Fruit fly (Drosophila melanogaster) whole organism, embryonic: Measurements from ENCODE around the gene CG17327.

Source experiments
- ATbp ChIP-seq: fragments of 200-800 bp; sonication (Bioruptor generic); optimal IDR thresholded peaks from 2 replicates; lab custom pipeline; 2017; ENCODE audit warnings: missing biosample characterization, mild to moderate bottlenecking, missing genetic modification characterization, missing genetic modification reagents
- Atf-2 ChIP-seq: fragments of 200-800 bp; sonication (Bioruptor generic); optimal IDR thresholded peaks from 2 replicates; lab custom pipeline; 2016; ENCODE audit warnings: missing biosample characterization, missing genetic modification characterization
- BEAF-32 ChIP-seq: fragments of 200-800 bp; sonication (Bioruptor generic); optimal IDR thresholded peaks from 3 replicates; lab custom pipeline; 2017; ENCODE audit warnings: missing biosample characterization, missing genetic modification characterization, mild to moderate bottlenecking, moderate library complexity, missing genetic modification reagents
- CG10147 ChIP-seq: fragments of 200-800 bp; sonication (Bioruptor generic); optimal IDR thresholded peaks from 2 replicates; lab custom pipeline; 2019; ENCODE audit warnings: missing biosample characterization, mild to moderate bottlenecking, missing genetic modification characterization, moderate library complexity
- CG10274 ChIP-seq: fragments of 200-800 bp; sonication (Bioruptor generic); optimal IDR thresholded peaks from 3 replicates; lab custom pipeline; 2017; ENCODE audit warnings: missing biosample characterization, mild to moderate bottlenecking, missing genetic modification characterization
- CG10543 ChIP-seq: fragments of 200-800 bp; sonication (Bioruptor generic); optimal IDR thresholded peaks from 3 replicates; lab custom pipeline; 2017; ENCODE audit warnings: missing biosample characterization, mild to moderate bottlenecking, missing genetic modification characterization, moderate library complexity
- CG10654 ChIP-seq: fragments of 200-800 bp; sonication (Bioruptor generic); optimal IDR thresholded peaks from 2 replicates; lab custom pipeline; 2016; ENCODE audit warnings: missing biosample characterization, missing genetic modification characterization
- CG11695 ChIP-seq: fragments of 200-800 bp; sonication (Bioruptor generic); IDR thresholded peaks from 3 replicates; pipeline ENCODE4 v1.3.6; 2022; ENCODE audit warnings: missing biosample characterization, missing genetic modification characterization
- CG12155 ChIP-seq: fragments of 200-800 bp; sonication (Bioruptor generic); optimal IDR thresholded peaks from 3 replicates; lab custom pipeline; 2016; ENCODE audit warnings: missing biosample characterization, missing genetic modification characterization
- CG12744 ChIP-seq: fragments of 200-800 bp; sonication (Bioruptor generic); optimal IDR thresholded peaks from 2 replicates; lab custom pipeline; 2016; ENCODE audit warnings: missing biosample characterization, missing genetic modification characterization
- CG13287 ChIP-seq: fragments of 200-800 bp; sonication (Bioruptor generic); IDR thresholded peaks from 2 replicates; pipeline ENCODE4 v1.3.6; 2022; ENCODE audit warnings: missing biosample characterization, missing genetic modification characterization; ENCODE audit not compliant: partially characterized antibody
- CG13296 ChIP-seq: fragments of 200-800 bp; sonication (Bioruptor generic); optimal IDR thresholded peaks from 3 replicates; lab custom pipeline; 2018; ENCODE audit warnings: missing biosample characterization, mild to moderate bottlenecking, missing genetic modification characterization
- CG15073 ChIP-seq: fragments of 200-800 bp; sonication (Bioruptor generic); optimal IDR thresholded peaks from 2 replicates; lab custom pipeline; 2016; ENCODE audit warnings: missing biosample characterization, missing genetic modification characterization
- CG15479 ChIP-seq: fragments of 200-800 bp; sonication (Bioruptor generic); optimal IDR thresholded peaks from 3 replicates; lab custom pipeline; 2019; ENCODE audit warnings: missing biosample characterization, mild to moderate bottlenecking, missing genetic modification characterization, moderate library complexity
- CG15696 ChIP-seq: fragments of 200-800 bp; sonication (Bioruptor generic); optimal IDR thresholded peaks from 2 replicates; lab custom pipeline; 2019; ENCODE audit warnings: missing biosample characterization, mild to moderate bottlenecking, missing genetic modification characterization, moderate library complexity
- CG30431 ChIP-seq: fragments of 200-800 bp; sonication (Bioruptor generic); optimal IDR thresholded peaks from 2 replicates; lab custom pipeline; 2017; ENCODE audit warnings: missing biosample characterization, missing genetic modification characterization
- CG4328 ChIP-seq: fragments of 200-800 bp; sonication (Bioruptor generic); optimal IDR thresholded peaks from 3 replicates; lab custom pipeline; 2017; ENCODE audit warnings: missing biosample characterization, missing genetic modification reagents, missing genetic modification characterization
- CG6175 ChIP-seq: fragments of 200-800 bp; sonication (Bioruptor generic); IDR thresholded peaks from 3 replicates; pipeline ENCODE4 v1.3.6; 2022; ENCODE audit warnings: missing biosample characterization, missing genetic modification characterization
- CG7271 ChIP-seq: fragments of 200-800 bp; sonication (Bioruptor generic); optimal IDR thresholded peaks from 2 replicates; lab custom pipeline; 2018; ENCODE audit warnings: missing biosample characterization, mild to moderate bottlenecking, missing genetic modification characterization, moderate library complexity
- CrebB ChIP-seq: fragments of 200-800 bp; sonication (Bioruptor generic); optimal IDR thresholded peaks from 3 replicates; lab custom pipeline; 2018; ENCODE audit warnings: missing biosample characterization, mild to moderate bottlenecking, missing genetic modification characterization
- Dbx ChIP-seq: fragments of 200-800 bp; sonication (Bioruptor generic); IDR thresholded peaks from 3 replicates; pipeline ENCODE4 v1.3.6; 2022; ENCODE audit warnings: missing biosample characterization, missing genetic modification characterization
- Dfd ChIP-seq, 2 experiments: fragments of >200 bp; optimal IDR thresholded peaks; 2 replicates each; lab custom pipeline; 2017; ENCODE audit warnings: missing biosample characterization in 2 of 2, missing genetic modification characterization in 2 of 2
- Elba2 ChIP-seq: fragments of 200-800 bp; sonication (Bioruptor generic); optimal IDR thresholded peaks from 3 replicates; lab custom pipeline; 2016; ENCODE audit warnings: missing biosample characterization, missing genetic modification characterization
- Gsc ChIP-seq: fragments of 200-800 bp; sonication (Bioruptor generic); IDR thresholded peaks from 2 replicates; pipeline ENCODE4 v1.3.6; 2022; ENCODE audit warnings: missing biosample characterization, missing genetic modification characterization
- H2.0 ChIP-seq: fragments of 200-800 bp; sonication (Bioruptor generic); IDR thresholded peaks from 2 replicates; pipeline ENCODE4 v1.3.6; 2022; ENCODE audit warnings: missing biosample characterization, missing genetic modification characterization
- Hr51 ChIP-seq, 2 experiments: fragments of 200-800 bp; sonication (Bioruptor generic); optimal IDR thresholded peaks; 2 replicates in 1 of 2; 3 replicates in 1 of 2; lab custom pipeline; 2016 to 2018; ENCODE audit warnings: missing biosample characterization in 2 of 2, missing genetic modification characterization in 2 of 2, mild to moderate bottlenecking in 1 of 2, moderate library complexity in 1 of 2
- Med ChIP-seq: fragments of 200-800 bp; sonication (Bioruptor generic); peaks from one replicate; lab custom pipeline; 2016; ENCODE audit warnings: missing biosample characterization, missing genetic modification characterization, mild to moderate bottlenecking, inconsistent platforms, moderate library complexity
- Myb ChIP-seq: fragments of 200-800 bp; sonication (Bioruptor generic); optimal IDR thresholded peaks from 2 replicates; lab custom pipeline; 2016; ENCODE audit warnings: missing biosample characterization, missing genetic modification characterization
- NC2β ChIP-seq: fragments of 200-800 bp; sonication (Bioruptor generic); optimal IDR thresholded peaks from 2 replicates; lab custom pipeline; 2016; ENCODE audit warnings: missing biosample characterization, missing genetic modification characterization
- NFAT ChIP-seq: fragments of 200-800 bp; sonication (Bioruptor generic); IDR thresholded peaks from 2 replicates; pipeline ENCODE4 v1.3.6; 2022; ENCODE audit warnings: missing biosample characterization, missing genetic modification characterization
- Xrp1 ChIP-seq: fragments of 200-800 bp; sonication (Bioruptor generic); IDR thresholded peaks from 2 replicates; pipeline ENCODE4 v1.3.6; 2022; ENCODE audit warnings: missing biosample characterization, missing genetic modification characterization
- ash1 ChIP-seq: fragments of 200-800 bp; sonication (Bioruptor generic); optimal IDR thresholded peaks from 2 replicates; lab custom pipeline; 2018; ENCODE audit warnings: missing biosample characterization, mild to moderate bottlenecking, missing genetic modification characterization
- ci ChIP-seq: fragments of 200-800 bp; sonication (Bioruptor generic); IDR thresholded peaks from 3 replicates; pipeline ENCODE4 v1.3.6; 2022; ENCODE audit warnings: missing biosample characterization, missing genetic modification characterization
- dati ChIP-seq: fragments of 200-800 bp; sonication (Bioruptor generic); IDR thresholded peaks from 2 replicates; pipeline ENCODE4 v1.3.6; 2022; ENCODE audit warnings: missing biosample characterization, missing genetic modification characterization
- gt ChIP-seq: fragments of 200-800 bp; sonication (Bioruptor generic); IDR thresholded peaks from 2 replicates; pipeline ENCODE4 v1.3.6; 2022; ENCODE audit warnings: missing biosample characterization, missing genetic modification characterization
- hbn ChIP-seq: fragments of 200-800 bp; sonication (Bioruptor generic); IDR thresholded peaks from 2 replicates; pipeline ENCODE4 v1.3.6; 2022; ENCODE audit warnings: missing biosample characterization, missing genetic modification characterization; ENCODE audit not compliant: partially characterized antibody
- lilli ChIP-seq: fragments of 200-800 bp; sonication (Bioruptor generic); optimal IDR thresholded peaks from 3 replicates; lab custom pipeline; 2016; ENCODE audit warnings: missing biosample characterization, missing genetic modification characterization
- lola ChIP-seq, 3 experiments: fragments of >200 bp in 2 of 3; fragments of 200-800 bp in 1 of 3; sonication (Bioruptor generic) in 1 of 3; optimal IDR thresholded peaks; 2 replicates each; lab custom pipeline; 2017 to 2019; ENCODE audit warnings: missing biosample characterization in 3 of 3, missing genetic modification characterization in 3 of 3, mild to moderate bottlenecking in 1 of 3, moderate library complexity in 1 of 3
- maf-S ChIP-seq: fragments of 200-800 bp; sonication (Bioruptor generic); optimal IDR thresholded peaks from 2 replicates; lab custom pipeline; 2016; ENCODE audit warnings: missing biosample characterization, missing genetic modification characterization
- odd ChIP-seq: fragments of 200-800 bp; sonication (Bioruptor generic); optimal IDR thresholded peaks from 2 replicates; lab custom pipeline; 2017; ENCODE audit warnings: missing biosample characterization, mild to moderate bottlenecking, missing genetic modification characterization
- otp ChIP-seq: fragments of 200-800 bp; sonication (Bioruptor generic); IDR thresholded peaks from 3 replicates; pipeline ENCODE4, ENCODE4 v1.3.6; 2022; ENCODE audit warnings: missing biosample characterization, missing genetic modification characterization
- rib ChIP-seq: fragments of 200-800 bp; sonication (Bioruptor generic); IDR thresholded peaks from 2 replicates; pipeline ENCODE4 v1.3.6; 2022; ENCODE audit warnings: missing biosample characterization, missing genetic modification characterization
- sisA ChIP-seq: fragments of 200-800 bp; sonication (Bioruptor generic); IDR thresholded peaks from 2 replicates; pipeline ENCODE4 v1.3.6; 2022; ENCODE audit warnings: missing biosample characterization, missing genetic modification characterization
- so ChIP-seq: fragments of 200-800 bp; sonication (Bioruptor generic); IDR thresholded peaks from 3 replicates; pipeline ENCODE4 v1.3.6; 2022; ENCODE audit warnings: missing biosample characterization, missing genetic modification characterization
- ssp ChIP-seq: fragments of 200-800 bp; sonication (Bioruptor generic); IDR thresholded peaks from 2 replicates; pipeline ENCODE4 v1.3.6; 2022; ENCODE audit warnings: missing biosample characterization, missing genetic modification characterization
- tup ChIP-seq: fragments of 200-800 bp; sonication (Bioruptor generic); optimal IDR thresholded peaks from 2 replicates; lab custom pipeline; 2016; ENCODE audit warnings: missing biosample characterization, mild to moderate bottlenecking, missing genetic modification characterization, moderate library complexity
- unc-4 ChIP-seq: fragments of 200-800 bp; sonication (Bioruptor generic); IDR thresholded peaks from 2 replicates; pipeline ENCODE4 v1.3.6; 2022; ENCODE audit warnings: missing biosample characterization, missing genetic modification characterization; ENCODE audit not compliant: partially characterized antibody
- wor ChIP-seq: fragments of 200-800 bp; sonication (Bioruptor generic); IDR thresholded peaks from 2 replicates; pipeline ENCODE4 v1.3.6; 2022; ENCODE audit warnings: missing biosample characterization, missing genetic modification characterization
- zfh2 ChIP-seq: fragments of 200-800 bp; sonication (Bioruptor generic); optimal IDR thresholded peaks from 2 replicates; lab custom pipeline; 2016; ENCODE audit warnings: missing biosample characterization, missing genetic modification characterization

The CG17327 gene

dm6 chr3R:12982167-12982981 is 15.2 kb downstream of the CG17327 start (continued):
- TF ChIP-seq Atf-2 = no peak
- peak; percentile 86 for TF ChIP-seq so (GFP tag; lab: Robert Waterston, UW)
- no peak for TF ChIP-seq CG10274
- peak; percentile 79 for TF ChIP-seq CG13296 (GFP tag; lab: Kevin White, UChicago)
- TF ChIP-seq Myb (GFP tag; lab: Kevin White, UChicago) = no peak
- peak; percentile 11; the same call in 1 of the 2 replicates for TF ChIP-seq CG13287
- TF ChIP-seq CG30431 = peak; percentile 28
- TF ChIP-seq CrebB (tag; lab: Kevin White, UChicago) = peak; percentile 39
- TF ChIP-seq maf-S (GFP tag; lab: Kevin White, UChicago) = no peak
- no peak for TF ChIP-seq hbn (GFP tag; lab: Robert Waterston, UW)
- no peak for TF ChIP-seq BEAF-32 (GFP tag; lab: Kevin White, UChicago)
- peak in 1 of 2 experiments; percentile 83 for TF ChIP-seq Hr51 (GFP tag; optimal IDR thresholded peaks at IDR 0.05; lab: Kevin White, UChicago)
- TF ChIP-seq ssp (GFP tag; lab: Robert Waterston, UW) = peak; percentile 14; the same call in 1 of the 2 replicates
- peak; percentile 46 for TF ChIP-seq ATbp
- peak; percentile 56 for TF ChIP-seq CG11695
- peak; percentile 27 for TF ChIP-seq tup (GFP tag; lab: Kevin White, UChicago)
- TF ChIP-seq H2.0 (GFP tag; lab: Robert Waterston, UW) = no peak
- TF ChIP-seq CG15696 (tag; lab: Kevin White, UChicago) = peak; percentile 39
- peak; percentile 63 for TF ChIP-seq lilli (GFP tag; lab: Kevin White, UChicago)
- TF ChIP-seq CG10654 = peak; percentile 10
- peak; percentile 58 for TF ChIP-seq CG4328
- peak; percentile 57 for TF ChIP-seq CG10147 (GFP tag; lab: Kevin White, UChicago)
- TF ChIP-seq CG15479 (GFP tag; lab: Kevin White, UChicago) = no peak
- peak; percentile 60 for TF ChIP-seq zfh2 (GFP tag; lab: Kevin White, UChicago)
- TF ChIP-seq Med (GFP tag; lab: Kevin White, UChicago) = peak; percentile 77
- TF ChIP-seq Elba2 (GFP tag; lab: Kevin White, UChicago) = no peak
- peak; percentile 48 for TF ChIP-seq sisA (GFP tag; lab: Robert Waterston, UW)
- TF ChIP-seq CG6175 (GFP tag; lab: Robert Waterston, UW) = no peak
- peak; percentile 43; the same call in 1 of the 2 replicates for TF ChIP-seq rib (GFP tag; lab: Robert Waterston, UW)
- TF ChIP-seq CG7271 = no peak
- TF ChIP-seq gt = no peak
- peak; percentile 58; the same call in 1 of the 2 replicates for TF ChIP-seq Xrp1 (GFP tag; lab: Robert Waterston, UW)
- peak; percentile 44 for TF ChIP-seq CG12155 (GFP tag; lab: Kevin White, UChicago)
- TF ChIP-seq odd (GFP tag; lab: Kevin White, UChicago) = peak; percentile 55
- peak; percentile 52; the same call in 1 of the 2 replicates for TF ChIP-seq NFAT
- TF ChIP-seq NC2β = peak; percentile 1
- TF ChIP-seq ci = peak; percentile 37; the same call in 1 of the 3 replicates
- TF ChIP-seq CG12744 (GFP tag; lab: Kevin White, UChicago) = no peak
- peak; percentile 41 for TF ChIP-seq wor (GFP tag; lab: Robert Waterston, UW)
- peak; percentile 73 for TF ChIP-seq CG10543 (GFP tag; lab: Kevin White, UChicago)
- no peak for TF ChIP-seq ash1 (GFP tag; lab: Kevin White, UChicago)
- peak in 2 of 3 experiments; percentile 56 to 63 for TF ChIP-seq lola (GFP tag; optimal IDR thresholded peaks at IDR 0.05; lab: Kevin White, UChicago)
- TF ChIP-seq Gsc (GFP tag; lab: Robert Waterston, UW) = no peak
- no peak for TF ChIP-seq Dbx (GFP tag; lab: Robert Waterston, UW)
- no peak for TF ChIP-seq unc-4 (GFP tag; lab: Robert Waterston, UW)
- no peak for TF ChIP-seq CG15073 (GFP tag; lab: Kevin White, UChicago)
- no peak for TF ChIP-seq dati (GFP tag; lab: Robert Waterston, UW)
- TF ChIP-seq Dfd (GFP tag; optimal IDR thresholded peaks at IDR 0.05; lab: Kevin White, UChicago) = no peak
- TF ChIP-seq otp = 0 out of 3 replicates have a peak, but pooled peaks have one; percentile 25
